Fruit fly (Drosophila melanogaster): Measurements from ENCODE around the gene Kdm2.

- TF ChIP-seq CTCF (optimal IDR thresholded peaks at IDR 0.05) = no peak
- TF ChIP-seq CG8478 (optimal IDR thresholded peaks at IDR 0.05) = no peak
Observed at dm6 chr3R:9027082-9027481, 25.2 kb upstream of the Kdm2 start.

All from S2 (cell line).